Worm (Caenorhabditis elegans): ENCODE data around the gene oxy-4.

Gene oxy-4

ce11 chrIII:5139768-5140167 is 18.8 kb downstream of the oxy-4 start:
- no peak for TF ChIP-seq nhr-237 (tag; optimal IDR thresholded peaks at IDR 0.05)
- no peak for TF ChIP-seq ztf-11 (tag; optimal IDR thresholded peaks at IDR 0.05)
- TF ChIP-seq tbx-8 (GFP tag; optimal IDR thresholded peaks at IDR 0.05) = no peak
- no peak for TF ChIP-seq blmp-1 (tag; optimal IDR thresholded peaks at IDR 0.05)
- no peak for TF ChIP-seq lin-13 (tag; optimal IDR thresholded peaks at IDR 0.05)
- no peak for TF ChIP-seq lin-32 (GFP tag; optimal IDR thresholded peaks at IDR 0.05)
- no peak for TF ChIP-seq zip-8 (tag; optimal IDR thresholded peaks at IDR 0.05)
- TF ChIP-seq ces-1 (GFP tag; optimal IDR thresholded peaks at IDR 0.05) = no peak
- TF ChIP-seq hlh-1 (tag; optimal IDR thresholded peaks at IDR 0.05) = peak; percentile 66
- no peak for TF ChIP-seq lsy-2 (tag; optimal IDR thresholded peaks at IDR 0.05)
- TF ChIP-seq unc-120 (tag; optimal IDR thresholded peaks at IDR 0.05; ENCODE audit: poor library complexity, severe bottlenecking) = peak; percentile 20
- TF ChIP-seq unc-62 (GFP tag; optimal IDR thresholded peaks at IDR 0.05) = peak; percentile 80
- TF ChIP-seq nhr-28 (tag; optimal IDR thresholded peaks at IDR 0.05) = no peak
- no peak for TF ChIP-seq cnd-1 (tag; optimal IDR thresholded peaks at IDR 0.05)

- TF ChIP-seq zip-8 (tag; optimal IDR thresholded peaks at IDR 0.05) (no peak), elt-3 (tag; optimal IDR thresholded peaks at IDR 0.05) (no peak), nhr-2 (tag; optimal IDR thresholded peaks at IDR 0.05) (peak; percentile 52), flh-1 (GFP tag; optimal IDR thresholded peaks at IDR 0.05) (no peak), ces-1 (GFP tag; optimal IDR thresholded peaks at IDR 0.05) (peak; percentile 89)
These were observed 19.5 kb downstream of the oxy-4 start for ce11 chrIII:5138940-5139533.

- TF ChIP-seq ceh-43 (GFP tag; optimal IDR thresholded peaks at IDR 0.05) = no peak
- TF ChIP-seq cnd-1 (tag; optimal IDR thresholded peaks at IDR 0.05) = no peak
- TF ChIP-seq M03D4.4 (tag; optimal IDR thresholded peaks at IDR 0.05) = no peak
- no peak for TF ChIP-seq mls-2 (tag; optimal IDR thresholded peaks at IDR 0.05)
- TF ChIP-seq lin-32 (GFP tag; optimal IDR thresholded peaks at IDR 0.05) = no peak
These were observed 20.9 kb downstream of the oxy-4 start for ce11 chrIII:5137685-5138084.

DNA sequence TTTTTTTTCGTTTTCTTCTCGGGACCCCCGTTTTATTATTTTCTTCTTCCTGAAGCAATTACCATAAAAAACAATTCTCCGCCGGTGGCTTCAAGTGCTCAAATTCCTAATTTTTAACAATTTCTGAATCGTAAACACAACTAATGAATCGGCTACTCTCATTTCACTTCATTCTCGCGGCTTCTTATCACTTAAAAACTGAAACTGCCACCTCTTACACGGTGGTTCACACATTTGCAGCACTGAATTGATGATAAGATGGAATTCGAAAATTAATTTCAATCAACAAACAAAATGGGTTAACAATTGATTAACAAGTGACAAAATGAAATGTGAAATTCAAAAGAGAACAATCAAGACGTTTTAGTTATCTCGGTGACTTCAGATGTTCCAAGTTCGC is 21.5 kb downstream of the oxy-4 start:
- TF ChIP-seq elt-1 (tag; optimal IDR thresholded peaks at IDR 0.05; ENCODE audit: borderline replicate concordance, insufficient read depth) (no peak), ceh-43 (GFP tag; optimal IDR thresholded peaks at IDR 0.05) (no peak), elt-3 (tag; optimal IDR thresholded peaks at IDR 0.05) (no peak), nhr-12 (tag; optimal IDR thresholded peaks at IDR 0.05) (no peak), unc-120 (tag; optimal IDR thresholded peaks at IDR 0.05; ENCODE audit: poor library complexity, severe bottlenecking) (no peak), ztf-11 (tag; optimal IDR thresholded peaks at IDR 0.05) (no peak), blmp-1 (tag; optimal IDR thresholded peaks at IDR 0.05) (no peak), nhr-76 (tag; optimal IDR thresholded peaks at IDR 0.05) (no peak), zip-8 (tag; optimal IDR thresholded peaks at IDR 0.05) (no peak), flh-1 (GFP tag; optimal IDR thresholded peaks at IDR 0.05) (no peak), nhr-28 (tag; optimal IDR thresholded peaks at IDR 0.05) (no peak), tbx-8 (GFP tag; optimal IDR thresholded peaks at IDR 0.05) (no peak), unc-39 (tag; optimal IDR thresholded peaks at IDR 0.05) (no peak), ceh-39 (tag; optimal IDR thresholded peaks at IDR 0.05) (no peak), unc-62 (GFP tag; optimal IDR thresholded peaks at IDR 0.05) (no peak), pha-4 (tag; optimal IDR thresholded peaks at IDR 0.05) (no peak), sem-2 (GFP tag; optimal IDR thresholded peaks at IDR 0.05) (no peak), nhr-2 (tag; optimal IDR thresholded peaks at IDR 0.05) (no peak), snpc-4 (tag; optimal IDR thresholded peaks at IDR 0.05) (no peak), mls-2 (tag; optimal IDR thresholded peaks at IDR 0.05) (no peak)

- no peak for TF ChIP-seq blmp-1 (tag; optimal IDR thresholded peaks at IDR 0.05)
- TF ChIP-seq ztf-11 (tag; optimal IDR thresholded peaks at IDR 0.05) = no peak
- TF ChIP-seq nhr-237 (tag; optimal IDR thresholded peaks at IDR 0.05) = no peak
- peak; percentile 6 for TF ChIP-seq unc-120 (tag; optimal IDR thresholded peaks at IDR 0.05; ENCODE audit: poor library complexity, severe bottlenecking)
- TF ChIP-seq lsy-2 (tag; optimal IDR thresholded peaks at IDR 0.05) = peak; percentile 55
- no peak for TF ChIP-seq flh-1 (GFP tag; optimal IDR thresholded peaks at IDR 0.05)
- TF ChIP-seq M03D4.4 (tag; optimal IDR thresholded peaks at IDR 0.05) = no peak
- no peak for TF ChIP-seq nhr-12 (tag; optimal IDR thresholded peaks at IDR 0.05)
These were observed 22.5 kb downstream of the oxy-4 start, which contains the start of gene tbx-2 for ce11 chrIII:5136033-5136597. Gene tbx-2, minus strand, starts transcription at chrIII:5136296.

DNA sequence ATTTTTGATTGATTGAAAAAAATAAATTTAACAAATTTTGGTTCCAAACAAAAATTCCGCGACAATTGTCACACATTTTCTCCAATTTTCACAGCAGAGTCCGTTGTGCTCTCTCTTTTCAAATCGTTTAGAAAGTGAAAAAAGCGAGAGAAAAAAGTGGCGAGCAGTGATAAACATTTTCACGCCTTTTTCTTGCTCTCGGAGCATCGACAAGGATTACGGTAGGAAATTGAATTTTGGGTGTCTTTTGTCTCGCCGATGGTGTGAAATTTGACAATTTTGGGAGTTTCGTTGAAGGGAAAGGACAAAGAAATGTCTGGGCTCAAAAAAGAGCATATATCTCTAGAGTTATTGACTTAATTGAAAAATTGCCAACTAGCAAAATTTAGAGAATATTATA is 24.1 kb downstream of the oxy-4 start:
- TF ChIP-seq lsy-2 (tag; optimal IDR thresholded peaks at IDR 0.05) (no peak), blmp-1 (tag; optimal IDR thresholded peaks at IDR 0.05) (no peak), ham-2 (GFP tag; optimal IDR thresholded peaks at IDR 0.05) (no peak), flh-1 (GFP tag; optimal IDR thresholded peaks at IDR 0.05) (no peak), ztf-11 (tag; optimal IDR thresholded peaks at IDR 0.05) (no peak), ceh-83 (GFP tag; optimal IDR thresholded peaks at IDR 0.05) (no peak), elt-1 (tag; optimal IDR thresholded peaks at IDR 0.05; ENCODE audit: borderline replicate concordance, insufficient read depth) (no peak), sptf-1 (tag; optimal IDR thresholded peaks at IDR 0.05) (no peak), hlh-1 (tag; optimal IDR thresholded peaks at IDR 0.05) (no peak), unc-39 (tag; optimal IDR thresholded peaks at IDR 0.05) (no peak), drap-1 (GFP tag; optimal IDR thresholded peaks at IDR 0.05) (no peak), ces-1 (GFP tag; optimal IDR thresholded peaks at IDR 0.05) (no peak), snpc-4 (tag; optimal IDR thresholded peaks at IDR 0.05) (no peak), cnd-1 (tag; optimal IDR thresholded peaks at IDR 0.05) (no peak), mab-5 (tag; optimal IDR thresholded peaks at IDR 0.05) (no peak), ceh-39 (tag; optimal IDR thresholded peaks at IDR 0.05) (no peak), nhr-12 (tag; optimal IDR thresholded peaks at IDR 0.05) (no peak), nhr-2 (tag; optimal IDR thresholded peaks at IDR 0.05) (no peak)

Data from whole organism, mixed stage, embryonic.